Fruit fly (Drosophila melanogaster): ENCODE data around the gene nerfin-2.

- TF ChIP-seq EcR (GFP tag; optimal IDR thresholded peaks at IDR 0.05), result no peak
- no peak for TF ChIP-seq Dll (optimal IDR thresholded peaks at IDR 0.05)
- no peak for TF ChIP-seq pan (optimal IDR thresholded peaks at IDR 0.05)
These were observed 24.1 kb downstream of the nerfin-2 start for dm6 chr3R:10095052-10095451.

Measured in whole organism.